Worm (Caenorhabditis elegans): Measurements from ENCODE around the gene C34F6.5.

C34F6.5 gene

ce11 chrX:11206953-11207352 is 1.7 kb downstream of the C34F6.5 start, which contains the start of gene hst-2 (continued):
- TF ChIP-seq akir-1 (GFP tag; optimal IDR thresholded peaks at IDR 0.05) = no peak
- no peak for TF ChIP-seq T26A5.8 (tag; optimal IDR thresholded peaks at IDR 0.05)
- no peak for TF ChIP-seq F57C9.4 (tag; optimal IDR thresholded peaks at IDR 0.05)
- TF ChIP-seq Y95B8A.8 (GFP tag; IDR thresholded peaks at IDR 0.05) = no peak
- peak; percentile 62 for TF ChIP-seq tbp1 (GFP tag; optimal IDR thresholded peaks at IDR 0.05)
- TF ChIP-seq nfya-2 (GFP tag; IDR thresholded peaks at IDR 0.05) = no peak
- no peak for TF ChIP-seq T07F8.4 (tag; optimal IDR thresholded peaks at IDR 0.05)
- peak; percentile 20 for TF ChIP-seq chd-7 (tag; optimal IDR thresholded peaks at IDR 0.05)
- no peak for TF ChIP-seq zim-3 (tag; optimal IDR thresholded peaks at IDR 0.05)
- no peak for TF ChIP-seq ceh-27 (GFP tag; optimal IDR thresholded peaks at IDR 0.05)
- peak; percentile 48 for TF ChIP-seq lin-54 (GFP tag; optimal IDR thresholded peaks at IDR 0.05)
- TF ChIP-seq egrh-3 (GFP tag; IDR thresholded peaks at IDR 0.05) = no peak
- no peak for TF ChIP-seq fkh-3 (tag; optimal IDR thresholded peaks at IDR 0.05)
- no peak for TF ChIP-seq madf-8 (GFP tag; conservative IDR thresholded peaks at IDR 0.05)
- no peak for TF ChIP-seq Y79H2A.3 (GFP tag; conservative IDR thresholded peaks at IDR 0.05)
- TF ChIP-seq Y53F4B.3 (GFP tag; IDR thresholded peaks at IDR 0.05) = no peak
- no peak; the same call in 1 of the 2 replicates for TF ChIP-seq ekl-4 (GFP tag; IDR thresholded peaks at IDR 0.05)
- no peak for TF ChIP-seq B0261.1 (tag; optimal IDR thresholded peaks at IDR 0.05)
- TF ChIP-seq unc-130 (GFP tag; optimal IDR thresholded peaks at IDR 0.05) = no peak
- no peak for TF ChIP-seq hsf-1 (GFP tag; IDR thresholded peaks at IDR 0.05)
- no peak for TF ChIP-seq lsl-1 (GFP tag; optimal IDR thresholded peaks at IDR 0.05)
- peak; percentile 77 for TF ChIP-seq nfyb-1 (GFP tag; IDR thresholded peaks at IDR 0.05)
- no peak for TF ChIP-seq egl-18 (GFP tag; IDR thresholded peaks at IDR 0.05)
- TF ChIP-seq him-1 (tag; optimal IDR thresholded peaks at IDR 0.05) = no peak
- TF ChIP-seq let-526 (GFP tag; IDR thresholded peaks at IDR 0.05) = peak; percentile 62; the same call in 1 of the 2 replicates
- no peak for TF ChIP-seq madf-6 (GFP tag; IDR thresholded peaks at IDR 0.05)
- no peak for TF ChIP-seq sptf-2 (GFP tag; optimal IDR thresholded peaks at IDR 0.05)
- peak; percentile 37 for TF ChIP-seq F22D6.2 (tag; optimal IDR thresholded peaks at IDR 0.05)
- no peak for TF ChIP-seq die-1 (tag; optimal IDR thresholded peaks at IDR 0.05)
- peak; percentile 72 for TF ChIP-seq C06A6.2 (GFP tag; conservative IDR thresholded peaks at IDR 0.05)
- TF ChIP-seq pbrm-1 (GFP tag; IDR thresholded peaks at IDR 0.05) = peak; percentile 80
- no peak for TF ChIP-seq nhr-120 (GFP tag; IDR thresholded peaks at IDR 0.05)
- TF ChIP-seq lsy-27 (tag; optimal IDR thresholded peaks at IDR 0.05; ENCODE audit: borderline replicate concordance, insufficient read depth) = no peak
- no peak for TF ChIP-seq nhr-179 (tag; optimal IDR thresholded peaks at IDR 0.05)
- TF ChIP-seq hlh-12 (tag; optimal IDR thresholded peaks at IDR 0.05) = no peak
- no peak for TF ChIP-seq attf-6 (GFP tag; IDR thresholded peaks at IDR 0.05)
- no peak for TF ChIP-seq snpc-3.4 (tag; optimal IDR thresholded peaks at IDR 0.05)
- TF ChIP-seq athp-1 (tag; optimal IDR thresholded peaks at IDR 0.05) = no peak
- TF ChIP-seq rpc-1 (optimal IDR thresholded peaks at IDR 0.05) = no peak
- TF ChIP-seq rpc-1 (tag; optimal IDR thresholded peaks at IDR 0.05) = no peak
- no peak for TF ChIP-seq mel-28 (tag; optimal IDR thresholded peaks at IDR 0.05; ENCODE audit: borderline replicate concordance)
- no peak for TF ChIP-seq bed-1 (GFP tag; IDR thresholded peaks at IDR 0.05)
- no peak for TF ChIP-seq ceh-79 (tag; optimal IDR thresholded peaks at IDR 0.05)
- no peak for TF ChIP-seq F52B5.7 (tag; optimal IDR thresholded peaks at IDR 0.05)
- TF ChIP-seq F23B12.7 (tag; optimal IDR thresholded peaks at IDR 0.05; ENCODE audit: insufficient read depth) = no peak
- TF ChIP-seq ceh-40 (GFP tag; IDR thresholded peaks at IDR 0.05) = no peak
- TF ChIP-seq ztf-25 (GFP tag; IDR thresholded peaks at IDR 0.05) = no peak
- TF ChIP-seq F49E8.2 (tag; optimal IDR thresholded peaks at IDR 0.05; ENCODE audit: insufficient read depth) = no peak
- no peak for TF ChIP-seq bed-2 (GFP tag; IDR thresholded peaks at IDR 0.05)
- TF ChIP-seq nhr-80 (tag; optimal IDR thresholded peaks at IDR 0.05) = peak; percentile 62
- no peak for TF ChIP-seq cebp-2 (GFP tag; IDR thresholded peaks at IDR 0.05)

All from whole organism, young adult.